Worm (Caenorhabditis elegans) whole organism, young adult: Measurements from ENCODE around the gene tpk-1.
A peak's percentile ranks its signal among the peaks of the same experiment; 100 is the strongest.

Experiments used
- B0035.1 ChIP-seq: sonication (generic microtip); optimal IDR thresholded peaks from 2 replicates; lab custom pipeline; 2016; ENCODE audit warnings: missing genetic modification characterization, mild to moderate bottlenecking, missing compliant biosample characterization, missing genotype, missing genetic modification reagents
- B0261.1 ChIP-seq: sonication (generic microtip); optimal IDR thresholded peaks from 2 replicates; lab custom pipeline; 2016; ENCODE audit warnings: mild to moderate bottlenecking, missing genetic modification characterization, moderate library complexity, missing compliant biosample characterization
- C17E4.6 ChIP-seq: fragments of 200-800 bp; sonication (Bioruptor generic); IDR thresholded peaks from 2 replicates; pipeline ENCODE4 v1.3.6; 2022; ENCODE audit warnings: missing genetic modification reagents, missing genetic modification characterization, missing compliant biosample characterization
- F22D6.2 ChIP-seq: sonication (generic microtip); optimal IDR thresholded peaks from 2 replicates; lab custom pipeline; 2016; ENCODE audit warnings: mild to moderate bottlenecking, missing genetic modification characterization, missing compliant biosample characterization
- F49E8.2 ChIP-seq: sonication (generic microtip); optimal IDR thresholded peaks from 3 replicates; lab custom pipeline; 2017; ENCODE audit warnings: missing genetic modification characterization, mild to moderate bottlenecking, missing compliant biosample characterization, antibody characterized with exemption, moderate library complexity; ENCODE audit not compliant: insufficient read depth
- T26A5.8 ChIP-seq: sonication (generic microtip); optimal IDR thresholded peaks from 2 replicates; lab custom pipeline; 2016; ENCODE audit warnings: missing genetic modification characterization, missing compliant biosample characterization
- Y56A3A.18 ChIP-seq: fragments of 200-800 bp; sonication (Bioruptor generic); IDR thresholded peaks from 2 replicates; pipeline ENCODE4 v1.3.6; 2022; ENCODE audit warnings: missing genetic modification reagents, missing genetic modification characterization, missing compliant biosample characterization
- Y67H2A.10 ChIP-seq: fragments of 200-800 bp; sonication (Bioruptor generic); conservative IDR thresholded peaks from 2 replicates; pipeline ENCODE4 v1.3.6; 2022; ENCODE audit warnings: missing genetic modification reagents, missing genetic modification characterization, missing compliant biosample characterization
- Y79H2A.3 ChIP-seq: fragments of 200-800 bp; sonication (Bioruptor generic); conservative IDR thresholded peaks from 2 replicates; pipeline ENCODE4 v1.3.6; 2022; ENCODE audit warnings: missing genetic modification reagents, missing genetic modification characterization, missing compliant biosample characterization
- Y95B8A.8 ChIP-seq: fragments of 200-800 bp; sonication (Bioruptor generic); IDR thresholded peaks from 2 replicates; pipeline ENCODE4 v1.3.6; 2022; ENCODE audit warnings: missing genetic modification reagents, missing genetic modification characterization, missing compliant biosample characterization
- athp-1 ChIP-seq: sonication (generic microtip); optimal IDR thresholded peaks from 2 replicates; lab custom pipeline; 2017; ENCODE audit warnings: mild to moderate bottlenecking, missing genetic modification characterization, missing compliant biosample characterization
- bed-1 ChIP-seq: fragments of 200-800 bp; sonication (Bioruptor generic); IDR thresholded peaks from 2 replicates; pipeline ENCODE4 v1.3.6; 2022; ENCODE audit warnings: missing genetic modification reagents, missing genetic modification characterization, missing compliant biosample characterization
- ccch-3 ChIP-seq: fragments of 200-800 bp; sonication (Bioruptor generic); optimal IDR thresholded peaks from 2 replicates; lab custom pipeline; 2018; ENCODE audit warnings: mild to moderate bottlenecking, missing genetic modification characterization, missing compliant biosample characterization
- cebp-2 ChIP-seq: fragments of 200-800 bp; sonication (Bioruptor generic); IDR thresholded peaks from 2 replicates; pipeline ENCODE4 v1.3.6; 2022; ENCODE audit warnings: missing genetic modification characterization, missing compliant biosample characterization
- ceh-27 ChIP-seq: fragments of 200-800 bp; sonication (Bioruptor generic); optimal IDR thresholded peaks from 2 replicates; lab custom pipeline; 2018; ENCODE audit warnings: mild to moderate bottlenecking, missing genetic modification characterization, moderate library complexity, missing compliant biosample characterization
- dpff-1 ChIP-seq: sonication (generic microtip); optimal IDR thresholded peaks from 2 replicates; lab custom pipeline; 2017; ENCODE audit warnings: mild to moderate bottlenecking, missing genetic modification characterization, missing compliant biosample characterization
- efl-1 ChIP-seq: fragments of 150-350 bp; optimal IDR thresholded peaks from 2 replicates; lab custom pipeline; 2014; ENCODE audit warnings: missing biosample characterization, missing genetic modification reagents, missing genetic modification characterization
- egl-44 ChIP-seq: fragments of 200-800 bp; sonication (Bioruptor generic); IDR thresholded peaks from 2 replicates; pipeline ENCODE4 v1.3.6; 2022; ENCODE audit warnings: missing genetic modification reagents, missing genetic modification characterization, missing compliant biosample characterization
- ekl-4 ChIP-seq: fragments of 200-800 bp; sonication (Bioruptor generic); IDR thresholded peaks from 2 replicates; pipeline ENCODE4 v1.3.6; 2022; ENCODE audit warnings: missing genetic modification reagents, missing genetic modification characterization, missing compliant biosample characterization
- hlh-26 ChIP-seq: fragments of 200-800 bp; sonication (Bioruptor generic); conservative IDR thresholded peaks from 2 replicates; pipeline ENCODE4 v1.3.6; 2022; ENCODE audit warnings: missing genetic modification reagents, missing genetic modification characterization, missing compliant biosample characterization
- let-607 ChIP-seq, 2 experiments: fragments of 200-800 bp in 1 of 2; sonication (Bioruptor generic) in 1 of 2; sonication (generic microtip) in 1 of 2; optimal IDR thresholded peaks; 2 replicates each; lab custom pipeline; 2016 to 2018; ENCODE audit warnings: mild to moderate bottlenecking in 2 of 2, missing compliant biosample characterization in 2 of 2, missing genetic modification characterization in 2 of 2, moderate library complexity in 2 of 2, missing genotype in 1 of 2
- lin-26 ChIP-seq: fragments of 200-800 bp; sonication (Bioruptor generic); IDR thresholded peaks from 2 replicates; pipeline ENCODE4 v1.3.6; 2022; ENCODE audit warnings: missing genetic modification reagents, missing genetic modification characterization, missing compliant biosample characterization
- lir-1 ChIP-seq: fragments of 200-800 bp; sonication (Bioruptor generic); conservative IDR thresholded peaks from 2 replicates; pipeline ENCODE4 v1.3.6; 2022; ENCODE audit warnings: missing genetic modification reagents, missing genetic modification characterization, missing compliant biosample characterization
- lsl-1 ChIP-seq: fragments of 200-800 bp; sonication (Bioruptor generic); optimal IDR thresholded peaks from 2 replicates; lab custom pipeline; 2018; ENCODE audit warnings: mild to moderate bottlenecking, missing genetic modification characterization, moderate library complexity, missing compliant biosample characterization
- lsy-27 ChIP-seq: sonication (generic microtip); optimal IDR thresholded peaks from 2 replicates; lab custom pipeline; 2017; ENCODE audit warnings: missing genetic modification characterization, mild to moderate bottlenecking, missing compliant biosample characterization, antibody characterized with exemption, missing genotype, borderline replicate concordance; ENCODE audit not compliant: insufficient read depth
- madf-10 ChIP-seq: sonication (generic microtip); optimal IDR thresholded peaks from 2 replicates; lab custom pipeline; 2016; ENCODE audit warnings: mild to moderate bottlenecking, missing genetic modification characterization, missing compliant biosample characterization
- madf-8 ChIP-seq: fragments of 200-800 bp; sonication (Bioruptor generic); conservative IDR thresholded peaks from 2 replicates; pipeline ENCODE4 v1.3.6; 2022; ENCODE audit warnings: missing genetic modification reagents, missing genetic modification characterization, missing compliant biosample characterization
- pha-4 ChIP-seq: fragments of 150-350 bp; sonication (generic microtip); optimal IDR thresholded peaks from 2 replicates; lab custom pipeline; 2014; ENCODE audit warnings: missing biosample characterization, missing genetic modification reagents, missing genetic modification characterization
- repo-1 ChIP-seq: sonication (generic microtip); optimal IDR thresholded peaks from 2 replicates; lab custom pipeline; 2017; ENCODE audit warnings: mild to moderate bottlenecking, missing genetic modification characterization, missing compliant biosample characterization
- rpc-1 ChIP-seq, 2 experiments: fragments of 150-350 bp in 1 of 2; sonication (generic microtip) in 1 of 2; optimal IDR thresholded peaks; 2 replicates each; lab custom pipeline; 2014 to 2018; ENCODE audit warnings: missing biosample characterization in 1 of 2, missing genetic modification characterization in 1 of 2, missing genetic modification reagents in 1 of 2, missing genotype in 1 of 2
- sea-2 ChIP-seq: fragments of 200-800 bp; sonication (Bioruptor generic); IDR thresholded peaks from 2 replicates; pipeline ENCODE4 v1.3.6; 2022; ENCODE audit warnings: missing genetic modification characterization, missing compliant biosample characterization
- snpc-1.1 ChIP-seq: sonication (generic microtip); optimal IDR thresholded peaks from 2 replicates; lab custom pipeline; 2017; ENCODE audit warnings: missing genetic modification characterization, mild to moderate bottlenecking, missing compliant biosample characterization, antibody characterized with exemption, moderate library complexity, missing genotype, missing genetic modification reagents; ENCODE audit not compliant: insufficient read depth
- sptf-2 ChIP-seq: fragments of 200-800 bp; sonication (Bioruptor generic); optimal IDR thresholded peaks from 2 replicates; lab custom pipeline; 2018; ENCODE audit warnings: mild to moderate bottlenecking, missing genetic modification characterization, missing compliant biosample characterization
- tbp1 ChIP-seq: fragments of 200-800 bp; sonication (Bioruptor generic); optimal IDR thresholded peaks from 2 replicates; lab custom pipeline; 2018; ENCODE audit warnings: mild to moderate bottlenecking, missing genetic modification characterization, missing compliant biosample characterization
- unc-130 ChIP-seq: sonication (generic microtip); optimal IDR thresholded peaks from 2 replicates; lab custom pipeline; 2016; ENCODE audit warnings: missing genetic modification reagents, missing genetic modification characterization, missing compliant biosample characterization
- zfh-2 ChIP-seq: fragments of 200-800 bp; sonication (Bioruptor generic); conservative IDR thresholded peaks from 2 replicates; pipeline ENCODE4 v1.3.6; 2022; ENCODE audit warnings: missing genetic modification reagents, missing genetic modification characterization, missing compliant biosample characterization
- ztf-18 ChIP-seq: sonication (generic microtip); optimal IDR thresholded peaks from 2 replicates; lab custom pipeline; 2016; ENCODE audit warnings: missing genotype, mild to moderate bottlenecking, missing genetic modification characterization, missing compliant biosample characterization
- ztf-22 ChIP-seq: fragments of 200-800 bp; sonication (Bioruptor generic); optimal IDR thresholded peaks from 2 replicates; lab custom pipeline; 2018; ENCODE audit warnings: mild to moderate bottlenecking, missing genetic modification characterization, moderate library complexity, missing compliant biosample characterization
- ztf-28 ChIP-seq: fragments of 200-800 bp; sonication (Bioruptor generic); IDR thresholded peaks from 2 replicates; pipeline ENCODE4 v1.3.6; 2022; ENCODE audit warnings: missing genetic modification reagents, missing genetic modification characterization, missing compliant biosample characterization
- ztf-6 ChIP-seq: fragments of 200-800 bp; sonication (Bioruptor generic); IDR thresholded peaks from 2 replicates; pipeline ENCODE4 v1.3.6; 2022; ENCODE audit warnings: missing genetic modification reagents, missing genetic modification characterization, missing compliant biosample characterization

tpk-1 gene

ce11 chrIII:8865294-8865766 is 46.6 kb upstream of the tpk-1 start (continued):
- TF ChIP-seq zfh-2 (GFP tag; lab: Robert Waterston, UW) (peak; percentile 98), ceh-27 (no peak), T26A5.8 (tag; lab: Kevin White, UChicago) (no peak), tbp1 (GFP tag; lab: Kevin White, UChicago) (peak; percentile 67), ztf-6 (GFP tag; lab: Robert Waterston, UW) (no peak), F22D6.2 (tag; lab: Kevin White, UChicago) (peak; percentile 52), efl-1 (GFP tag; lab: Kevin White, UChicago) (no peak), sea-2 (GFP tag; lab: Robert Waterston, UW) (no peak), Y56A3A.18 (GFP tag; lab: Robert Waterston, UW) (peak; percentile 62; the same call in 1 of the 2 replicates), rpc-1 (optimal IDR thresholded peaks at IDR 0.05; lab: Kevin White, UChicago) (no peak), rpc-1 (tag; optimal IDR thresholded peaks at IDR 0.05; lab: Kevin White, UChicago) (no peak), lin-26 (peak; percentile 74), pha-4 (tag; lab: Kevin White, UChicago) (peak; percentile 13), lsl-1 (no peak), ztf-18 (tag; lab: Kevin White, UChicago) (peak; percentile 73), dpff-1 (tag; lab: Kevin White, UChicago) (no peak), Y79H2A.3 (no peak), lir-1 (GFP tag; lab: Robert Waterston, UW) (0 out of 2 replicates have a peak, but pooled peaks have one; percentile 19), cebp-2 (peak; percentile 73; the same call in 1 of the 2 replicates), bed-1 (GFP tag; lab: Robert Waterston, UW) (peak; percentile 81; the same call in 1 of the 2 replicates), athp-1 (tag; lab: Kevin White, UChicago) (peak; percentile 75), F49E8.2 (tag; lab: Kevin White, UChicago) (peak; percentile 14), C17E4.6 (GFP tag; lab: Robert Waterston, UW) (no peak), ccch-3 (GFP tag; lab: Kevin White, UChicago) (no peak), unc-130 (peak; percentile 16), Y95B8A.8 (no peak), B0261.1 (tag; lab: Kevin White, UChicago) (no peak), Y67H2A.10 (no peak), snpc-1.1 (tag; lab: Kevin White, UChicago) (no peak), sptf-2 (no peak), B0035.1 (tag; lab: Kevin White, UChicago) (peak; percentile 16), hlh-26 (no peak), madf-8 (GFP tag; lab: Robert Waterston, UW) (no peak), lsy-27 (tag; lab: Kevin White, UChicago) (no peak), egl-44 (GFP tag; lab: Robert Waterston, UW) (peak; percentile 86), madf-10 (tag; lab: Kevin White, UChicago) (peak; percentile 70), ztf-22 (GFP tag; lab: Kevin White, UChicago) (peak; percentile 83)

- TF ChIP-seq repo-1 (tag; lab: Kevin White, UChicago) (no peak), ekl-4 (GFP tag; lab: Robert Waterston, UW) (no peak), let-607 (tag; optimal IDR thresholded peaks at IDR 0.05; lab: Kevin White, UChicago) (peak in 1 of 2 experiments; percentile 0), ztf-28 (GFP tag; lab: Robert Waterston, UW) (no peak)
- TF ChIP-seq, all 124 proteins: peak for 1
Measured at ce11 chrIII:8866038-8866437, 45.9 kb upstream of the tpk-1 start.
